Fruit fly (Drosophila melanogaster): ENCODE results near the gene wdb.

Gene wdb

dm6 chr3R:27582634-27583181 is 667 bp upstream of the wdb start, which contains the start of gene pins:
Gene pins (plus strand): TSS chr3R:27582840.
- TF ChIP-seq Rel (GFP tag; optimal IDR thresholded peaks at IDR 0.05) (no peak), Rel (tag; optimal IDR thresholded peaks at IDR 0.05) (no peak), jim (GFP tag; optimal IDR thresholded peaks at IDR 0.05) (no peak), Vsx2 (GFP tag; optimal IDR thresholded peaks at IDR 0.05; ENCODE audit: partially characterized antibody) (no peak), GATAd (GFP tag; optimal IDR thresholded peaks at IDR 0.05) (no peak), CG32264 (GFP tag; optimal IDR thresholded peaks at IDR 0.05) (no peak), Mio (GFP tag; optimal IDR thresholded peaks at IDR 0.05) (no peak), CG9705 (GFP tag; optimal IDR thresholded peaks at IDR 0.05) (no peak), dsf (GFP tag; optimal IDR thresholded peaks at IDR 0.05; ENCODE audit: borderline replicate concordance) (no peak)

- TF ChIP-seq Myc (optimal IDR thresholded peaks at IDR 0.05) (no peak), psq (GFP tag; optimal IDR thresholded peaks at IDR 0.05) (peak; percentile 62), br (GFP tag; optimal IDR thresholded peaks at IDR 0.05) (peak; percentile 78), Jra (GFP tag; optimal IDR thresholded peaks at IDR 0.05) (peak; percentile 71), Rel (GFP tag; optimal IDR thresholded peaks at IDR 0.05) (peak; percentile 8), Rel (tag; optimal IDR thresholded peaks at IDR 0.05) (peak; percentile 78), rgr (GFP tag; optimal IDR thresholded peaks at IDR 0.05) (peak; percentile 83), woc (GFP tag; optimal IDR thresholded peaks at IDR 0.05) (peak; percentile 60), HLH106 (tag; optimal IDR thresholded peaks at IDR 0.05) (peak; percentile 70), usp (GFP tag; optimal IDR thresholded peaks at IDR 0.05) (no peak), ey (GFP tag; optimal IDR thresholded peaks at IDR 0.05) (peak; percentile 74), Sp1 (GFP tag; optimal IDR thresholded peaks at IDR 0.05) (peak; percentile 72), foxo (GFP tag; optimal IDR thresholded peaks at IDR 0.05) (peak; percentile 73 to 78), Dif (GFP tag; optimal IDR thresholded peaks at IDR 0.05; ENCODE audit: partially characterized antibody) (peak; percentile 39), OdsH (GFP tag; optimal IDR thresholded peaks at IDR 0.05) (peak; percentile 76), dmrt93B (GFP tag; optimal IDR thresholded peaks at IDR 0.05) (no peak), dsf (GFP tag; optimal IDR thresholded peaks at IDR 0.05; ENCODE audit: borderline replicate concordance) (no peak), Vsx2 (GFP tag; optimal IDR thresholded peaks at IDR 0.05; ENCODE audit: partially characterized antibody) (peak; percentile 33), N (GFP tag; optimal IDR thresholded peaks at IDR 0.05) (no peak), brk (GFP tag; optimal IDR thresholded peaks at IDR 0.05) (no peak), Mio (GFP tag; optimal IDR thresholded peaks at IDR 0.05) (no peak), CG32264 (GFP tag; optimal IDR thresholded peaks at IDR 0.05) (peak; percentile 57), fru (GFP tag; optimal IDR thresholded peaks at IDR 0.05) (peak; percentile 80), Hnf4 (GFP tag; optimal IDR thresholded peaks at IDR 0.05) (peak; percentile 55), Hr83 (GFP tag; optimal IDR thresholded peaks at IDR 0.05; ENCODE audit: poor library complexity, severe bottlenecking) (peak; percentile 24), CrebA (GFP tag; optimal IDR thresholded peaks at IDR 0.05; ENCODE audit: borderline replicate concordance) (no peak), sage (GFP tag; optimal IDR thresholded peaks at IDR 0.05) (peak; percentile 66), h (GFP tag; optimal IDR thresholded peaks at IDR 0.05) (peak; percentile 82)
Measured at dm6 chr3R:27581263-27581868, 675 bp downstream of the wdb start.

DNA sequence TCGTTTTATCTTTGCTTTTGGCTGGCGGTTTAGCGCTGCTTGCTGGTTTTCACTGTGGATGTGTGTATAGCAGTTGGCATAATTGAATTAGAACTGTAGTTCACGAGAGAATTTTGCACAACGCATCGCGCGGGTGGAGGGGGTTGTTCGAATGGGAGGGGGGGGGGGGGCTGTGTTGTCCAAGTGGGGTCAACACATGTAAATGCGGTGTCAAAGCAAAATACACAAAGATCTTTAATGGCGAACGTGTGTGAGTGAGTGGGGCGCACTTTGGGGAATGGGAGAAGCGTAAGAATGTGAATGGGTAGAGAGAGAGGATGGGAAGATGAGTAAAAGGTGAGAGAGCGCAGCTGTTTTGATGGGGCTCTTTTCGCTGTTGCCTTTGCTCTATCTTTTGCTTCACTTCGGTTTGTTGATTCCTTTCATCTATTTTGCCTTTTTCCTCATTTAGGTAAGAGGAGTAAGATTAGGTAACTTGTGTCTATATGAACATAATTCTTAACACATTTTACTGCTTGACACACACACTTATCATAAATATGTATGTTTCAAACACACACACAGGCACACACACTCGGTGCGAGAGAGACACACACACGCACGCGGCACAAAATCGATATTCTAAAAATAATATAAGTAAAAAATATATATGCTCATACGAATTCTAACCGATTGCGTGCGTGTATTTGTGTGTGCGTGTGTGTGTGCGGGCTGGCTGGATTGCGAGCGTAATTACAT is 1.6 kb downstream of the wdb start:
- TF ChIP-seq brk (GFP tag; optimal IDR thresholded peaks at IDR 0.05) (peak; percentile 20), Hr83 (GFP tag; optimal IDR thresholded peaks at IDR 0.05; ENCODE audit: poor library complexity, severe bottlenecking) (peak; percentile 40), N (GFP tag; optimal IDR thresholded peaks at IDR 0.05) (no peak), psq (GFP tag; optimal IDR thresholded peaks at IDR 0.05) (peak; percentile 72), Dif (GFP tag; optimal IDR thresholded peaks at IDR 0.05; ENCODE audit: partially characterized antibody) (peak; percentile 54), Jra (GFP tag; optimal IDR thresholded peaks at IDR 0.05) (no peak), Rel (GFP tag; optimal IDR thresholded peaks at IDR 0.05) (no peak), Rel (tag; optimal IDR thresholded peaks at IDR 0.05) (peak; percentile 14)

dm6 chr3R:27579422-27579821 is 2.6 kb downstream of the wdb start:
- TF ChIP-seq fru (GFP tag; optimal IDR thresholded peaks at IDR 0.05) = no peak
- no peak for TF ChIP-seq CG9705 (GFP tag; optimal IDR thresholded peaks at IDR 0.05)
- TF ChIP-seq Myc (optimal IDR thresholded peaks at IDR 0.05) = no peak
- no peak for TF ChIP-seq dl (GFP tag; optimal IDR thresholded peaks at IDR 0.05; ENCODE audit: insufficient read depth in 1 of 2, partially characterized antibody in 2 of 2)
- TF ChIP-seq tai (GFP tag; optimal IDR thresholded peaks at IDR 0.05) = no peak
- no peak for TF ChIP-seq Jra (GFP tag; optimal IDR thresholded peaks at IDR 0.05)
- no peak for TF ChIP-seq Vsx2 (GFP tag; optimal IDR thresholded peaks at IDR 0.05; ENCODE audit: partially characterized antibody)
- TF ChIP-seq usp (GFP tag; optimal IDR thresholded peaks at IDR 0.05) = no peak
- no peak for TF ChIP-seq GATAd (GFP tag; optimal IDR thresholded peaks at IDR 0.05)
- TF ChIP-seq dsf (GFP tag; optimal IDR thresholded peaks at IDR 0.05; ENCODE audit: borderline replicate concordance) = no peak
- no peak for TF ChIP-seq psq (GFP tag; optimal IDR thresholded peaks at IDR 0.05)
- TF ChIP-seq br (GFP tag; optimal IDR thresholded peaks at IDR 0.05) = no peak
- no peak for TF ChIP-seq Mio (GFP tag; optimal IDR thresholded peaks at IDR 0.05)
- TF ChIP-seq ey (GFP tag; optimal IDR thresholded peaks at IDR 0.05) = no peak
- TF ChIP-seq jim (GFP tag; optimal IDR thresholded peaks at IDR 0.05) = no peak
- TF ChIP-seq Rel (GFP tag; optimal IDR thresholded peaks at IDR 0.05) = no peak
- no peak for TF ChIP-seq Rel (tag; optimal IDR thresholded peaks at IDR 0.05)
- TF ChIP-seq dmrt93B (GFP tag; optimal IDR thresholded peaks at IDR 0.05) = no peak
- no peak for TF ChIP-seq CG32264 (GFP tag; optimal IDR thresholded peaks at IDR 0.05)
- TF ChIP-seq foxo (GFP tag; optimal IDR thresholded peaks at IDR 0.05) = no peak
